Worm (Caenorhabditis elegans): ENCODE results near the gene R144.11.
"Not testable (repeated sequence)": the region's sequence is repeated elsewhere in the genome, so short reads cannot be mapped to it uniquely, and the experiment has no call there.

The R144.11 gene

DNA sequence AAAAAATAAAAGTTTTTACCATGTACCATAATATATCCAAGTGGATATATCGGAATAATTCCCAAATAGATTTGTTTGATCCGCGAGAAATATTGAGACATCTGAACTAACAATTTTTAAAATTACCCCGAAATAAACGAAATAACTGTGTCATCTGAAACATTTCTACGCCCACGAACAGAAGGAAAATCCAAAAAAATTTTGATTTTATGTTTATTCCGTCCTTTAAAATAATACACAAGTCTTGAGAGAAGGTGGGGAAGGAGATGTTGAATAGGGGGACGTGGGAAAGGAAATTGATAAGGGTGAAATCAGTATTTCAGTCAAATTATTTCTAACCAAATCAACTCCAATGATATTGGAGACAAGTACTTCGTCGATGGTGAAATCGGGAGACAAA lies at the start of gene R144.11:
Gene R144.11 (minus strand): TSS at position 101 of the 400 bp plus-strand sequence.
- TF ChIP-seq scrt-1 (GFP tag; IDR thresholded peaks at IDR 0.05) (no peak), ets-7 (tag; optimal IDR thresholded peaks at IDR 0.05) (no peak), tbx-37 (GFP tag; conservative IDR thresholded peaks at IDR 0.05) (no peak), ceh-13 (GFP tag; optimal IDR thresholded peaks at IDR 0.05) (no peak), ceh-36 (tag; optimal IDR thresholded peaks at IDR 0.05) (no peak), B0310.2 (tag; optimal IDR thresholded peaks at IDR 0.05) (no peak), hmbx-1 (tag; optimal IDR thresholded peaks at IDR 0.05) (no peak), sea-1 (GFP tag; conservative IDR thresholded peaks at IDR 0.05) (no peak), tra-4 (tag; optimal IDR thresholded peaks at IDR 0.05) (no peak), hmg-4 (GFP tag; optimal IDR thresholded peaks at IDR 0.05) (no peak), aly-1 (tag; optimal IDR thresholded peaks at IDR 0.05) (no peak), ama-1 (optimal IDR thresholded peaks at IDR 0.05) (no peak)

DNA sequence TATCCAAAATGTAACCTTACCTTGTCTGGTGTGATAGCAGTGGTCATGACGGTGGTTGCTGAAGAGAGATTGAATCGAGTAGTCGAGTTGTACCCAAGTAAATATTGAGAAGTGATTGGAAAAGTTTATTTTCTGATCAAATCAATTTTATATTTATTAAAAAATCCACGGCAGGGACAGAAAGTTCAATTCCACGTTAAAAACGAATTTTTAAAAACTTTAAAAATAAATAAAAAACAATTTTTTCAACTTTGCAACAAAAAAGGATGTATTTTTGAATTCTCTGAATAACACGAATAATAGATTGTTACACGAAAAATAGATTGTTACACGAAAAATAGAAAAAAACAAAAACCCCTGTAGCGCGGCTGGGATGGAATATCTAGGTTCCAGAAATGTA lies 47.1 kb upstream of the R144.11 start, which contains the start of gene C45G9.9:
Gene C45G9.9 (minus strand): TSS at position 101 of the 400 bp plus-strand sequence.
- not testable (repeated sequence) for TF ChIP-seq tra-4 (tag; optimal IDR thresholded peaks at IDR 0.05); tbx-37 (GFP tag; conservative IDR thresholded peaks at IDR 0.05); F13C5.2 (tag; optimal IDR thresholded peaks at IDR 0.05)

ce11 chrIII:5053541-5053940 lies 44.9 kb upstream of the R144.11 start, which contains the start of gene C45G9.8:
Gene C45G9.8 (minus strand): TSS chrIII:5053641.
- TF ChIP-seq hnd-1 (tag; optimal IDR thresholded peaks at IDR 0.05) (no peak), scrt-1 (GFP tag; IDR thresholded peaks at IDR 0.05) (no peak), flt-1 (GFP tag; IDR thresholded peaks at IDR 0.05) (no peak), pes-1 (GFP tag; IDR thresholded peaks at IDR 0.05) (no peak), tbx-37 (GFP tag; conservative IDR thresholded peaks at IDR 0.05) (no peak), hmbx-1 (tag; optimal IDR thresholded peaks at IDR 0.05) (no peak), tra-4 (tag; optimal IDR thresholded peaks at IDR 0.05) (no peak), aly-1 (tag; optimal IDR thresholded peaks at IDR 0.05) (no peak), ets-7 (tag; optimal IDR thresholded peaks at IDR 0.05) (no peak), ceh-13 (GFP tag; optimal IDR thresholded peaks at IDR 0.05) (no peak), F13C5.2 (tag; optimal IDR thresholded peaks at IDR 0.05) (no peak), ceh-36 (tag; optimal IDR thresholded peaks at IDR 0.05) (no peak)

ce11 chrIII:5051949-5052348 lies 43.3 kb upstream of the R144.11 start, which contains the start of gene C45G9.15:
Gene C45G9.15 (minus strand): TSS chrIII:5052049.
- no peak for TF ChIP-seq flt-1 (GFP tag; IDR thresholded peaks at IDR 0.05)

- TF ChIP-seq pes-1 (GFP tag; IDR thresholded peaks at IDR 0.05) (no peak), scrt-1 (GFP tag; IDR thresholded peaks at IDR 0.05) (no peak), hnd-1 (tag; optimal IDR thresholded peaks at IDR 0.05) (no peak), ceh-13 (GFP tag; optimal IDR thresholded peaks at IDR 0.05) (no peak), tbx-11 (GFP tag; IDR thresholded peaks at IDR 0.05) (no peak), ets-7 (tag; optimal IDR thresholded peaks at IDR 0.05) (no peak), tbx-37 (GFP tag; conservative IDR thresholded peaks at IDR 0.05) (no peak), F13C5.2 (tag; optimal IDR thresholded peaks at IDR 0.05) (no peak)
Observed at ce11 chrIII:5047740-5048139, 39.1 kb upstream of the R144.11 start, which contains the start of gene C45G9.5. Gene C45G9.5 (plus strand): TSS chrIII:5048117.

- TF ChIP-seq pes-1 (GFP tag; IDR thresholded peaks at IDR 0.05): no peak
- TF ChIP-seq B0310.2 (tag; optimal IDR thresholded peaks at IDR 0.05): no peak
- no peak for TF ChIP-seq tbx-11 (GFP tag; IDR thresholded peaks at IDR 0.05)
- TF ChIP-seq tbx-37 (GFP tag; conservative IDR thresholded peaks at IDR 0.05): no peak
- TF ChIP-seq tra-4 (tag; optimal IDR thresholded peaks at IDR 0.05): no peak
- no peak for TF ChIP-seq aly-1 (tag; optimal IDR thresholded peaks at IDR 0.05)
- no peak for TF ChIP-seq sea-1 (GFP tag; conservative IDR thresholded peaks at IDR 0.05)
- no peak for TF ChIP-seq ama-1 (optimal IDR thresholded peaks at IDR 0.05)
- TF ChIP-seq ceh-13 (GFP tag; optimal IDR thresholded peaks at IDR 0.05): no peak
- TF ChIP-seq F13C5.2 (tag; optimal IDR thresholded peaks at IDR 0.05): no peak
- no peak for TF ChIP-seq ets-7 (tag; optimal IDR thresholded peaks at IDR 0.05)
- no peak for TF ChIP-seq hmbx-1 (tag; optimal IDR thresholded peaks at IDR 0.05)
- TF ChIP-seq hmg-4 (GFP tag; optimal IDR thresholded peaks at IDR 0.05): no peak
Observed at ce11 chrIII:5047175-5047574, 38.5 kb upstream of the R144.11 start, which contains the start of gene txbp-3. Gene txbp-3 (minus strand): TSS chrIII:5047459.

DNA sequence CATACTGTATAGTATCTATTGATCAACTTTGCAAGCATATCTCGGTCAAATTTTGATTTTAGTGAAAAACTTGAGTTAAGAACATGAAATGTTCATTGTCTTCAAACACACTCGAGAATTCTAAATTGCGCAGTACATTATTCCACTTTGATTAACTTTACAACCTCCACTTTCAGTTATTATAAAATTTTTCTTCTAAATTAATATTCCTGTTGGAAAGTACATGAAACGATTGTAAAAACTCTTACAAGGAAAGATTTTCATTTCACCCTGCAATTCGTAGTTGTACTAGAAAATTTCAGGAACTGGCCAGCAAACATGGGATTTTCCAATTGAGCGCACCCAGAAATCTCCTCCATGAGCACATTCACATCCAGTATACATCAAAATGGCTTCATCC lies 36.1 kb upstream of the R144.11 start, which contains the start of gene C45G9.14:
Gene C45G9.14 (plus strand): TSS at position 301 of the 400 bp plus-strand sequence.
- TF ChIP-seq tbx-11 (GFP tag; IDR thresholded peaks at IDR 0.05) (no peak), hmg-4 (GFP tag; optimal IDR thresholded peaks at IDR 0.05) (no peak), B0310.2 (tag; optimal IDR thresholded peaks at IDR 0.05) (no peak), pes-1 (GFP tag; IDR thresholded peaks at IDR 0.05) (no peak), ama-1 (optimal IDR thresholded peaks at IDR 0.05) (no peak), aly-1 (tag; optimal IDR thresholded peaks at IDR 0.05) (no peak)

ce11 chrIII:5042112-5042511 lies 33.5 kb upstream of the R144.11 start, which contains the start of gene nlp-43:
Gene nlp-43 (plus strand): TSS chrIII:5042412.
- TF ChIP-seq ets-7 (tag; optimal IDR thresholded peaks at IDR 0.05) (no peak), flt-1 (GFP tag; IDR thresholded peaks at IDR 0.05) (no peak), hmbx-1 (tag; optimal IDR thresholded peaks at IDR 0.05) (no peak)

DNA sequence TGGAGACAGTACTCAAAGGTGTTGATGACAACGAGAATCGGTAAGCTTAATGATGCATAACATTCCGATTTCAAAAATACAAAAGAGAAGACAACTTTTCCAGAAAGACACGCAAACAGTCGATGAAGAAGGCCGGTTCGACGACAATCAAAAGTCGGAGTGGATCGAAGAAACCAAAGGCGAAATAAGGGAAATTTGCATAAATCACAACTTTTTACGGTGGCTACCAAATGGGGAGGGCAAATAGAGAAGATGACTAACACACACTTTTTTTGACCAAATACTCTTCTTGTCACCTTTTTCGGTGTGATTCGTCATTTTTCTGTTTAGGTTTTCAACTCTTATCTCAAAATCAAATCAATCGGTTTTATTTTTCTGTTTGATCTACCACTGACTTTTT lies 27.5 kb upstream of the R144.11 start, which contains the start of gene C45G9.6:
Gene C45G9.6 (plus strand): TSS at position 301 of the 400 bp plus-strand sequence.
- TF ChIP-seq tbx-11 (GFP tag; IDR thresholded peaks at IDR 0.05) (no peak), hnd-1 (tag; optimal IDR thresholded peaks at IDR 0.05) (no peak), flt-1 (GFP tag; IDR thresholded peaks at IDR 0.05) (no peak), hmg-4 (GFP tag; optimal IDR thresholded peaks at IDR 0.05) (no peak), tbx-37 (GFP tag; conservative IDR thresholded peaks at IDR 0.05) (no peak), hmbx-1 (tag; optimal IDR thresholded peaks at IDR 0.05) (no peak), tra-4 (tag; optimal IDR thresholded peaks at IDR 0.05) (no peak), pes-1 (GFP tag; IDR thresholded peaks at IDR 0.05) (no peak), aly-1 (tag; optimal IDR thresholded peaks at IDR 0.05) (no peak), ceh-13 (GFP tag; optimal IDR thresholded peaks at IDR 0.05) (no peak), ama-1 (optimal IDR thresholded peaks at IDR 0.05) (no peak), F13C5.2 (tag; optimal IDR thresholded peaks at IDR 0.05) (no peak), sea-1 (GFP tag; conservative IDR thresholded peaks at IDR 0.05) (no peak), B0310.2 (tag; optimal IDR thresholded peaks at IDR 0.05) (no peak), ets-7 (tag; optimal IDR thresholded peaks at IDR 0.05) (no peak), ceh-36 (tag; optimal IDR thresholded peaks at IDR 0.05) (no peak), scrt-1 (GFP tag; IDR thresholded peaks at IDR 0.05) (no peak)

Data from whole organism, early embryonic.